Worm (Caenorhabditis elegans): ENCODE results near the gene F01D5.6.

F01D5.6 gene

DNA sequence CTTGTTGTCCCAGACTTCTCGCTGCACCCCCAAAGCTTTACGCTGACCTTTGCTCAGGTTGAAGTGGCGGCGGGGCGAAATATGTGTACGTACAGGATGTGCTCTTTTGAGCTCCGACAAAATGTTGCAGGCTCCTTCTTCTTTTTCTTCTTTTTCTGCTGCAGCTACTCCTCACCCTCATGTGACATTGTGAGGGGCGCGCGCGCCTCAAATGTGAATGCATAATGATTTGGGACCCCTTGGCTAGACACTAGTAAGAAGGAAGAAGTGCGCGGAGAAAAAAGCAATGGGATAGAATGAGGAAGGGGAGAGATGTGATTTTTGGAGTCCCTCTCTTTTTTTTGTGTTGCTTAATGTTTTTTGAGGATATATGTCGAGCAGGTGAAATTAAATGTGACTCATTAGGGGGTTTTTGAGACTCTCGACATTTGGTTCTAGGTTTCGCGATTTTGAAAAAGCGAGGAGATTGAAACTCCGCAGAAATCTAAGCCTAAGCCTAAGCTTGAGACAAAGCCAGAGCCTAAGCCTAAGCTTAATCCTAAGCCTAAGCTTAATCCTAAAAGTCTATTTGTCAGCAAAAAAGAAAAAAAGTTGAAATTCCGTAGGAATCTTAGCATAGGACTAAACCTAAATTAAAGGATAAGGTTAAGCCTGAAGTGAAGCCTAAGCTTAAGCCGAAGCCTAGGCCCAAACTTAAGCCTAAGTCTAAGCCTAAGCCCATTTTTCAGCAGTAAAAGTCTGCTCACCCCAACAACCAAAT is 30.6 kb downstream of the F01D5.6 start:
- TF ChIP-seq flt-1 (GFP tag; IDR thresholded peaks at IDR 0.05) (no peak), med-1 (GFP tag; optimal IDR thresholded peaks at IDR 0.05; ENCODE audit: insufficient read depth) (no peak), ref-1 (GFP tag; conservative IDR thresholded peaks at IDR 0.05) (no peak), ztf-29 (GFP tag; IDR thresholded peaks at IDR 0.05) (peak; percentile 68; the same call in 1 of the 2 replicates)

DNA sequence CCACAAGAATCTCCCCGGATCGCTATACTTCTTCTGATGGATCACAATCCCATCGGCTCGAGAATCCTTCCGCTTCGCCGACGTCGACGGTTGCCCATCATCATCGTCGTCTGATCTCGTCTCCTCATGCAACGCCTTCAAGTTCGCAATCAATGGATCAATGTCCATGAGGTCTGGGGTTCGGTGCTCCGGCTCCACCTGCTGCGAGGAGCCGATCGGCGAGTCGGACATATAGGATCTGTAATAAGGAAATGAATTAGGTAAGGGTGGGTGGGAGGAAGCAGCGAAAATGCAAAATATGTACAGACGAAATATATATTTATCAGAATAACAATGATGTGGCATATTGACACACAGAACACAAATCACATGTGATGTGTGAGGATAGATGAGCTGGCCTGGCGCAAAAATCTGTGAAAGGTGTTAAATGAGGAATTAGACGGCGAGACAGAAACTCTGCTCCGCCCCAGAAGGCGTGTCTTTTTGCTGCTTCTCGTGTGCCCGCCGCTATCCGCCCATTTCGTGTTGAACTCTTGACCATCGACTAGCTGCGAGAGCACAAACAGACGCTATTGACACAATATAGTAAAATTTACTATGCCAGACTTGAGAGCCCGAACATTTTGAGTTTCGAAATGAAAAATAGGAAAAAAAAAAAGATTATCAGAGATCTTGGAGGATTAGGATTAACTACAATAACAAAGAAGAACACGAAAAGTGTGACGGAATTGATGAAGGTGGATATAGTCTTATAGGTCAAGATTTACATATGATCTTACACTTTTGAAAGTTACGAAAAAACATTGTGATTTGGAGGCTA is 31.4 kb downstream of the F01D5.6 start:
- no peak for TF ChIP-seq ztf-23 (GFP tag; IDR thresholded peaks at IDR 0.05)
- TF ChIP-seq ztf-29 (GFP tag; IDR thresholded peaks at IDR 0.05) = no peak
- TF ChIP-seq T22C8.4 (GFP tag; IDR thresholded peaks at IDR 0.05) = no peak
- TF ChIP-seq tab-1 (GFP tag; IDR thresholded peaks at IDR 0.05) = no peak
- no peak for TF ChIP-seq ref-1 (GFP tag; conservative IDR thresholded peaks at IDR 0.05)

DNA sequence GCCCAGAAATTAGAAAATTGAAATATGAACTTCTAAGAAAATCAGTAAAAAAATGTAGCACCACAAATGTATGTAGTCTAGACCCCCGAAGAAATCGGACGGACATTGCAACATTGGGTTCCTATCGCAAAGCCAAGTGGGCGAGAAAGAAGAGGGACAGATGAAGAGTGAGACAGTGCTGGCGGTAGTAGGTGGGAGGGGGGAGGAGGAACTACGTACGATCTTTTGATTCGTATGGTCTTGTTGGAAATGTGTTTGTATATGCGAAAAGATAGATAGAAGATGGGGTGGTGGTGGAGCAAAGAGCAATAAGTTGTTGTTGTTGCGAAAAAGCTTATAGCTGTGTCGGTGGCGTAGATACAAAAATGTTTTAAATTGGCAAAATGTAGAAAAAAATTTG is 32.0 kb downstream of the F01D5.6 start:
- TF ChIP-seq flt-1 (GFP tag; IDR thresholded peaks at IDR 0.05) (0 out of 2 replicates have a peak, but pooled peaks have one; percentile 48), ztf-23 (GFP tag; IDR thresholded peaks at IDR 0.05) (no peak), med-1 (GFP tag; optimal IDR thresholded peaks at IDR 0.05; ENCODE audit: insufficient read depth) (no peak), ztf-29 (GFP tag; IDR thresholded peaks at IDR 0.05) (no peak), ref-1 (GFP tag; conservative IDR thresholded peaks at IDR 0.05) (no peak)

DNA sequence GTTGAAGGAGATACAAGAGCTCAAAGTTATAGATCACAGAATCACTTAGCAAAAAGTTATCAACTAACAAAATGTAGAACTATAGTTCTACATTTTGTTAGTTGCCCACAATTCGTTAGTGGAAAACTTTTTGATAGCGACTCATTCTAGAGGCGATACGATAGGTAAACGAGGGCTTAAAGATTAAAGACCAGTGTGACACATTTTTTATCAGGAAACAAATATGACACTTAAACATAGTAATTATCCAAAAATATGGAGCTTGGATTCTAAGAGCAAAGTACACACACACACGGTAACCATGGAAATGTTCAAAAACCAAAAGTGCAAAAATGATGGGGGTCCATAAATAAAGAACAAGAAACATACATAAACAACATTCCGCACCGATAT is 33.5 kb downstream of the F01D5.6 start:
- TF ChIP-seq ztf-23 (GFP tag; IDR thresholded peaks at IDR 0.05) (no peak), T22C8.4 (GFP tag; IDR thresholded peaks at IDR 0.05) (no peak), ztf-29 (GFP tag; IDR thresholded peaks at IDR 0.05) (no peak), cog-1 (tag; optimal IDR thresholded peaks at IDR 0.05) (no peak)

DNA sequence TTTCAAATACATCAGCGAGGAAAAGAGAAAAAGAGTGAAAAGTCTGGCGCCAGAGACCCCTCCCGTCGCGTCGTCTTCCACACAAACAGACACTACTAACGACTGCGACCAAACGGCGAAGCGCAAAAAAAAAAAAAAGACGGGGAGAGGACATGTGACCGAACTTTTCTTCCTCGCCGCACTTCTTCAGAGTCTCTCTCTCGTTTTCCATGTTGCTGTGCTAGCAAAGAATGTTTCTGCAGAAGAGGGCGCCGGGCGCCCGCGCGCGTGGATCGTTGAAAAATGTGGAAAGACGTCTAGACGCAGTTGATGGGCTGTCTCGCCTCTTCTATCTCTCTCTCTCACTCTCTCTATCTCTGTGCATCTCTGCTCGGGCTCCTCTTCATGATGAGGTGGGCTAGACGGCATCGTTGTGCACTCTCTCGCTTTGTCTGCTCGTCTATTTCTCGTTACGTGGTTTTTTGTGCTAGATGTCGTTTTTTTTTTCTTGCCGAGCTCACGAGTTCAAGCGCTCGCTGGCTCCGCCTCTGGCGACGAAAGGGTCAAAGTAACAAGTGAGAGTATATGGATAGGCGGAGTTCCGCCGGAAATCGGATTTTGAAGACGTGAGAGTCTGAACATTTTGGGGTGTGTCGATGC is 34.0 kb downstream of the F01D5.6 start:
- no peak for TF ChIP-seq med-1 (GFP tag; optimal IDR thresholded peaks at IDR 0.05; ENCODE audit: insufficient read depth)
- TF ChIP-seq klf-2 (GFP tag; conservative IDR thresholded peaks at IDR 0.05) = no peak
- TF ChIP-seq ztf-29 (GFP tag; IDR thresholded peaks at IDR 0.05) = no peak
- TF ChIP-seq cog-1 (tag; optimal IDR thresholded peaks at IDR 0.05) = no peak

DNA sequence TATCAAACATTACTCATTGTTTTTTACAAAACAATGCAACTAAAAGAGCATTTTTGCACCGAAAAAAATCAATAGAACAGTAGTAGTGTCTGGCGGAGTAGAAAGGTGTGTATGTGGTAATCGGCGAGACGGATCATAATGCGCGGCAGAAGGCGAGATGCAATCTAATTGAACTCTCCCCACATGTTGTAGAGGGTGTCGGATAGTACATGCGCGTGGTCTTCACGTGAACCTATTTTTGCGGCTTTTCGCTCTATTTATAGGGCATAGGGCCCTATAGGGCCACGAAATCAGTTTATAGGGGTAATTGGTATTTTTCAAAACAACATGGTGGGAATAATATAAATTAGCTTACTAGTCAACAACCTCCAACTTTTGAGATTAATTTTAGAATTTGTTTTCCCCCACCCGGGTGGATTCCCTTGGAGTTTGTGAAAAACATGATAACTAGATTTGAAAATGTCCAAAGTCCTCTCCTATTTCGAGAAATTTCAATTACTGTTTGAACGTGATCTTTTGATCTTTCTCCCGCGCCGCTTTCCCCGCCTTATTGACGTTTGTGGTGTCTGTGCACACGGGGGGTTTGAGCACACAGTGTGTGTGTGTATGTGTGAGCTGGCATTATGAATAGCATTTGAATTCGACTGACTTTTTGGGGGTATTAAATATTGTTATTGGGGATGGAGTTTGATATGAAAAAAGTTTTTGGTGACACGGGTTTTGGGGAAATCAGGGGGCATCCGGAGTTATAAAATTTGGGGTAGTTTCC is 36.7 kb downstream of the F01D5.6 start:
- 0 out of 2 replicates have a peak, but pooled peaks have one; percentile 38 for TF ChIP-seq tab-1 (GFP tag; IDR thresholded peaks at IDR 0.05)
- TF ChIP-seq cog-1 (tag; optimal IDR thresholded peaks at IDR 0.05) = no peak

DNA sequence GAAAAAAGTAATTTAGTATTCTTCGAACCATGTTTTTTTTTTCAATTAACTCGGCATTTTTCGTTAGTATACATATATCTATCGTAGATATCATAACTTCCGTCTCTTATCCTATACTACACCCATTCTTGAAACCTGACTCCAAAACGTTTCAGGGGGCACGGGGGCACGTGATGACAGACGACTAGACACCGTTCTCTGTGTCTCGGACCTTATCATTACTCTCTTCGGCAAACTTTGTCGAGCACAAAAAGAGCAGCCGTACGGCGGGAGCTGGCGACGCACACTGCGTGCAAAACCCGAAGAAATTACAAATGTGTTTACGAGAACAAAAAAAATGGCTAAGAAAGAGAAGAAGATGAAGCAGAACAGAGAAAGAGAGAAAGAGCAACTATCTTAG is 37.9 kb downstream of the F01D5.6 start:
- TF ChIP-seq tab-1 (GFP tag; IDR thresholded peaks at IDR 0.05) = no peak
- 0 out of 2 replicates have a peak, but pooled peaks have one; percentile 17 for TF ChIP-seq flt-1 (GFP tag; IDR thresholded peaks at IDR 0.05)

DNA sequence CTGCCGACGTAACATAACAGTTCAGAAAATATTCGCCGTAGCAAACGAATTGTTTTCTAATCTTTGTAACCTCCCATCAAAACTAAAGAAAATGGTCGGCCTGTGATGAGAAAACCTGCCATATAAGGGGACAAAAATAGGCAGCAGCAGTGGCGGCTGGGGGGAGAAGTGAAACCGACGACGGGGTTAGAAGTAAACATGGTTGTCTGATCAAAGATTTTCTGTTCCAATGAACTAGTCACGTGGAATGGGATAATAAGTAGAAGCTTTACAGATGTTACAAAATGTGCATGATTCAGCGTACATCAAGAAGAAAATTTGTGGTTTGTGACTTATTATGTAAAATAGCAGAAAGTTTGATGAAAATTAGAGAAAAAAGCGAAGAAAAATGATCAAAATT is 38.9 kb downstream of the F01D5.6 start:
- TF ChIP-seq klf-2 (GFP tag; conservative IDR thresholded peaks at IDR 0.05) = no peak
- TF ChIP-seq cog-1 (tag; optimal IDR thresholded peaks at IDR 0.05) = no peak

DNA sequence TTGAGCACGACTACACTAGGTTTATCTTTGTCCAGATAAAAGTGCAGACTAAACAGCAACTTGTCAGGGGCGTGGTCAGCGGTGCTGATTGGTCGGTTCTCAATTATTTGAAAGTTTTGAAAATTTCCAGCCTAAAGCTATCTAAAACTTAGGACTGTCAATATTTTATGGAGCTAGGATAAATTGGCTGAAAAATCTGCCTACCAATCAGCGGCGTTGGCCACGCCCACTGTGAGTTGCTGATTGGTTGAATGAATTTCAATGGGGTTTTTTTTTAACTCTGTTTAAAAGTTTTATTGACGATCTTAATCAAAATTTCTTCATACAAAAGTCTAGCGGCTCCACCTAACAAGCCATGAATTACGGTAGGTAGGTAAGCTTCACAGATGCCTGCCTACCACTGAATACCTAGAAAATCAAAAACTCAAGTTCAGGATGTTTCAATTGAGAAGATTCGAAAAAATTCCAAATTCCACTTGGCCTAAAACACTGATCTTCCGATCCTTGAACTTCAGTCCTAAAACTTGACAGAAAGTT is 39.7 kb downstream of the F01D5.6 start:
- TF ChIP-seq cog-1 (tag; optimal IDR thresholded peaks at IDR 0.05) = no peak

DNA sequence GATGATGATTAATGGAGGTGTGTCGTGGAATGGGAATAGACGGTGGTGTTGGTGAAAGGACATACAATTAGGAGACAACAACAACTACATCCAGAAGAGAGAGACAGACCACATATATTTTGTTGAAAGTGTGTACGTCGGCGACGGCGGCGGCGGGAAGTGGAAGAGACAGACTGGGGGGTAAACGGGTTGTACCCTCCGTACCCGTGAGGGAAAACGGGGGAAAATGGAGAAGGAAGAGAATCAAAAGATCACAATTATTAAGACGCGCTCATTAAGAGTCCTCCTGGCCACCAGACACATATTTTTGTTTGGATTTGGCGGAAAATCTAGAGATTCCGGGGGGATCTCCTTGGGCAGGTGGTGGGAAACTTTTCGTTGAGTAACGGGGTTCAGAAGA is 40.2 kb downstream of the F01D5.6 start:
- 0 out of 2 replicates have a peak, but pooled peaks have one; percentile 57 for TF ChIP-seq flt-1 (GFP tag; IDR thresholded peaks at IDR 0.05)
- TF ChIP-seq tab-1 (GFP tag; IDR thresholded peaks at IDR 0.05) = no peak

DNA sequence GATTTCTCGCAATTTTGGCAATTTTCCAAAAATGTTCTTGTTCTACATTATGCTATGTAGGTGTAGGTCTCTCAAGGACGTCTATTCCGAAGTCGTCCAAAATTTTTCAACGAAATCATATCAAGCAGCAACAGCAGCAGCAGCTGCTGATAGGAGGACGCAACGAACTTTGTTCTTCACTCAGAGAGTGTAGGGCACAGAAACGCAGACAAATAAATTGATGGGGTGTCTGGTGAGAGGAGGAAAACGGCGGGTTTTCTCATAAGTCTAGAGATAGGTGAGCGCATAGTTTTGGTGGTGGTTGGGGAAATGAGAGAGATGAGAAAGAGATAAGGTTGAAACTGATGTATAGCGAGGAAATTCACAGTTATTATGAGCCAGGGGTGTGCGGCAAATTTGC is 42.8 kb downstream of the F01D5.6 start:
- TF ChIP-seq ref-1 (GFP tag; conservative IDR thresholded peaks at IDR 0.05) = no peak
- no peak for TF ChIP-seq flt-1 (GFP tag; IDR thresholded peaks at IDR 0.05)
- no peak for TF ChIP-seq klf-2 (GFP tag; conservative IDR thresholded peaks at IDR 0.05)
- no peak for TF ChIP-seq tab-1 (GFP tag; IDR thresholded peaks at IDR 0.05)
- TF ChIP-seq T22C8.4 (GFP tag; IDR thresholded peaks at IDR 0.05) = no peak
- TF ChIP-seq cog-1 (tag; optimal IDR thresholded peaks at IDR 0.05) = no peak
- no peak for TF ChIP-seq ztf-29 (GFP tag; IDR thresholded peaks at IDR 0.05)
- TF ChIP-seq ztf-23 (GFP tag; IDR thresholded peaks at IDR 0.05) = no peak
- TF ChIP-seq med-1 (GFP tag; optimal IDR thresholded peaks at IDR 0.05; ENCODE audit: insufficient read depth) = no peak

All from whole organism, midembryonic.